Worm (Caenorhabditis elegans) whole organism, young adult: ENCODE data around the gene mex-6.

ENCODE experiments used
- B0019.2 ChIP-seq: fragments of 200-800 bp; sonication (Bioruptor generic); conservative IDR thresholded peaks from 2 replicates; pipeline ENCODE4 v1.3.6; 2022; ENCODE audit warnings: missing genetic modification reagents, missing genetic modification characterization, missing compliant biosample characterization
- B0261.1 ChIP-seq: sonication (generic microtip); optimal IDR thresholded peaks from 2 replicates; lab custom pipeline; 2016; ENCODE audit warnings: mild to moderate bottlenecking, missing genetic modification characterization, moderate library complexity, missing compliant biosample characterization
- C17E4.6 ChIP-seq: fragments of 200-800 bp; sonication (Bioruptor generic); IDR thresholded peaks from 2 replicates; pipeline ENCODE4 v1.3.6; 2022; ENCODE audit warnings: missing genetic modification reagents, missing genetic modification characterization, missing compliant biosample characterization
- F33H1.4 ChIP-seq: fragments of 200-800 bp; sonication (Bioruptor generic); IDR thresholded peaks from 2 replicates; pipeline ENCODE4 v1.3.6; 2022; ENCODE audit warnings: missing genetic modification reagents, missing genetic modification characterization, missing compliant biosample characterization
- F37B4.10 ChIP-seq: fragments of 200-800 bp; sonication (Bioruptor generic); IDR thresholded peaks from 2 replicates; pipeline ENCODE4 v1.3.6; 2022; ENCODE audit warnings: missing genetic modification characterization, missing compliant biosample characterization
- F39B2.1 ChIP-seq: fragments of 200-800 bp; sonication (Bioruptor generic); IDR thresholded peaks from 2 replicates; pipeline ENCODE4 v1.3.6; 2022; ENCODE audit warnings: missing genetic modification reagents, missing genetic modification characterization, missing compliant biosample characterization
- Y67H2A.10 ChIP-seq: fragments of 200-800 bp; sonication (Bioruptor generic); conservative IDR thresholded peaks from 2 replicates; pipeline ENCODE4 v1.3.6; 2022; ENCODE audit warnings: missing genetic modification reagents, missing genetic modification characterization, missing compliant biosample characterization
- Y79H2A.3 ChIP-seq: fragments of 200-800 bp; sonication (Bioruptor generic); conservative IDR thresholded peaks from 2 replicates; pipeline ENCODE4 v1.3.6; 2022; ENCODE audit warnings: missing genetic modification reagents, missing genetic modification characterization, missing compliant biosample characterization
- Y95B8A.8 ChIP-seq: fragments of 200-800 bp; sonication (Bioruptor generic); IDR thresholded peaks from 2 replicates; pipeline ENCODE4 v1.3.6; 2022; ENCODE audit warnings: missing genetic modification reagents, missing genetic modification characterization, missing compliant biosample characterization
- akir-1 ChIP-seq: fragments of 200-800 bp; sonication (Bioruptor generic); optimal IDR thresholded peaks from 2 replicates; lab custom pipeline; 2018; ENCODE audit warnings: mild to moderate bottlenecking, missing genetic modification characterization, moderate library complexity, missing compliant biosample characterization
- aptf-3 ChIP-seq: fragments of 200-800 bp; sonication (Bioruptor generic); IDR thresholded peaks from 2 replicates; pipeline ENCODE4 v1.3.6; 2022; ENCODE audit warnings: missing genetic modification characterization, missing compliant biosample characterization
- bed-2 ChIP-seq: fragments of 200-800 bp; sonication (Bioruptor generic); IDR thresholded peaks from 2 replicates; pipeline ENCODE4 v1.3.6; 2022; ENCODE audit warnings: missing genetic modification reagents, missing genetic modification characterization, missing compliant biosample characterization
- cebp-1 ChIP-seq, 2 experiments: fragments of 200-800 bp in 1 of 2; sonication (Bioruptor generic) in 1 of 2; sonication (generic microtip) in 1 of 2; IDR thresholded peaks in 1 of 2; optimal IDR thresholded peaks in 1 of 2; 2 replicates each; pipeline versions ENCODE4 v1.3.6 to Lab custom; 2017 to 2022; ENCODE audit warnings: missing compliant biosample characterization in 2 of 2, missing genetic modification characterization in 2 of 2, mild to moderate bottlenecking in 1 of 2, missing genetic modification reagents in 1 of 2, moderate library complexity in 1 of 2
- cebp-2 ChIP-seq: fragments of 200-800 bp; sonication (Bioruptor generic); IDR thresholded peaks from 2 replicates; pipeline ENCODE4 v1.3.6; 2022; ENCODE audit warnings: missing genetic modification characterization, missing compliant biosample characterization
- ceh-100 ChIP-seq: fragments of 200-800 bp; sonication (Bioruptor generic); IDR thresholded peaks from 2 replicates; pipeline ENCODE4 v1.3.6; 2022; ENCODE audit warnings: missing genetic modification reagents, missing genetic modification characterization, missing compliant biosample characterization
- ceh-27 ChIP-seq: fragments of 200-800 bp; sonication (Bioruptor generic); optimal IDR thresholded peaks from 2 replicates; lab custom pipeline; 2018; ENCODE audit warnings: mild to moderate bottlenecking, missing genetic modification characterization, moderate library complexity, missing compliant biosample characterization
- ceh-58 ChIP-seq: fragments of 200-800 bp; sonication (Bioruptor generic); IDR thresholded peaks from 2 replicates; pipeline ENCODE4 v1.3.6; 2022; ENCODE audit warnings: missing genetic modification characterization, missing compliant biosample characterization
- ceh-79 ChIP-seq: sonication (generic microtip); optimal IDR thresholded peaks from 2 replicates; lab custom pipeline; 2017; ENCODE audit warnings: mild to moderate bottlenecking, missing genetic modification characterization, missing compliant biosample characterization
- efl-1 ChIP-seq: fragments of 150-350 bp; optimal IDR thresholded peaks from 2 replicates; lab custom pipeline; 2014; ENCODE audit warnings: missing biosample characterization, missing genetic modification reagents, missing genetic modification characterization
- egl-18 ChIP-seq: fragments of 200-800 bp; sonication (Bioruptor generic); IDR thresholded peaks from 2 replicates; pipeline ENCODE4 v1.3.6; 2022; ENCODE audit warnings: missing genetic modification reagents, missing genetic modification characterization, missing compliant biosample characterization
- ekl-4 ChIP-seq: fragments of 200-800 bp; sonication (Bioruptor generic); IDR thresholded peaks from 2 replicates; pipeline ENCODE4 v1.3.6; 2022; ENCODE audit warnings: missing genetic modification reagents, missing genetic modification characterization, missing compliant biosample characterization
- hlh-26 ChIP-seq: fragments of 200-800 bp; sonication (Bioruptor generic); conservative IDR thresholded peaks from 2 replicates; pipeline ENCODE4 v1.3.6; 2022; ENCODE audit warnings: missing genetic modification reagents, missing genetic modification characterization, missing compliant biosample characterization
- hrde-1 ChIP-seq: sonication (generic microtip); optimal IDR thresholded peaks from 2 replicates; lab custom pipeline; 2016; ENCODE audit warnings: missing genetic modification characterization, mild to moderate bottlenecking, missing compliant biosample characterization, moderate library complexity, missing genotype, missing genetic modification reagents, borderline replicate concordance
- hsf-1 ChIP-seq: fragments of 200-800 bp; sonication (Bioruptor generic); IDR thresholded peaks from 2 replicates; pipeline ENCODE4 v1.3.6; 2022; ENCODE audit warnings: missing genetic modification reagents, missing genetic modification characterization, missing compliant biosample characterization
- lsl-1 ChIP-seq: fragments of 200-800 bp; sonication (Bioruptor generic); optimal IDR thresholded peaks from 2 replicates; lab custom pipeline; 2018; ENCODE audit warnings: mild to moderate bottlenecking, missing genetic modification characterization, moderate library complexity, missing compliant biosample characterization
- madf-6 ChIP-seq: fragments of 200-800 bp; sonication (Bioruptor generic); IDR thresholded peaks from 2 replicates; pipeline ENCODE4 v1.3.6; 2022; ENCODE audit warnings: missing genetic modification reagents, missing genetic modification characterization, missing compliant biosample characterization
- madf-8 ChIP-seq: fragments of 200-800 bp; sonication (Bioruptor generic); conservative IDR thresholded peaks from 2 replicates; pipeline ENCODE4 v1.3.6; 2022; ENCODE audit warnings: missing genetic modification reagents, missing genetic modification characterization, missing compliant biosample characterization
- mel-28 ChIP-seq: sonication (generic microtip); optimal IDR thresholded peaks from 2 replicates; lab custom pipeline; 2016; ENCODE audit warnings: borderline replicate concordance, mild to moderate bottlenecking, missing genetic modification characterization, missing compliant biosample characterization
- nfyb-1 ChIP-seq: fragments of 200-800 bp; sonication (Bioruptor generic); IDR thresholded peaks from 2 replicates; pipeline ENCODE4 v1.3.6; 2022; ENCODE audit warnings: missing genetic modification reagents, missing genetic modification characterization, missing compliant biosample characterization
- nhr-120 ChIP-seq: fragments of 200-800 bp; sonication (Bioruptor generic); IDR thresholded peaks from 2 replicates; pipeline ENCODE4 v1.3.6; 2022; ENCODE audit warnings: missing genetic modification characterization, missing compliant biosample characterization
- nhr-179 ChIP-seq: sonication (generic microtip); optimal IDR thresholded peaks from 2 replicates; lab custom pipeline; 2016; ENCODE audit warnings: mild to moderate bottlenecking, missing genetic modification characterization, missing compliant biosample characterization
- nhr-80 ChIP-seq: sonication (generic microtip); optimal IDR thresholded peaks from 2 replicates; lab custom pipeline; 2016; ENCODE audit warnings: missing genetic modification characterization, missing compliant biosample characterization
- nhr-90 ChIP-seq: sonication (generic microtip); optimal IDR thresholded peaks from 2 replicates; lab custom pipeline; 2016; ENCODE audit warnings: missing genotype, mild to moderate bottlenecking, missing genetic modification characterization, missing compliant biosample characterization
- pha-4 ChIP-seq: fragments of 150-350 bp; sonication (generic microtip); optimal IDR thresholded peaks from 2 replicates; lab custom pipeline; 2014; ENCODE audit warnings: missing biosample characterization, missing genetic modification reagents, missing genetic modification characterization
- rpc-1 ChIP-seq, 2 experiments: fragments of 150-350 bp in 1 of 2; sonication (generic microtip) in 1 of 2; optimal IDR thresholded peaks; 2 replicates each; lab custom pipeline; 2014 to 2018; ENCODE audit warnings: missing biosample characterization in 1 of 2, missing genetic modification characterization in 1 of 2, missing genetic modification reagents in 1 of 2, missing genotype in 1 of 2
- snpc-3.4 ChIP-seq: sonication (generic microtip); optimal IDR thresholded peaks from 2 replicates; lab custom pipeline; 2017; ENCODE audit warnings: missing genetic modification characterization, mild to moderate bottlenecking, missing compliant biosample characterization, antibody characterized with exemption, moderate library complexity, missing genotype, missing genetic modification reagents
- tlf-1 ChIP-seq: fragments of 200-800 bp; sonication (Bioruptor generic); optimal IDR thresholded peaks from 2 replicates; lab custom pipeline; 2018; ENCODE audit warnings: mild to moderate bottlenecking, missing genetic modification characterization, missing compliant biosample characterization
- unc-62 ChIP-seq: fragments of 150-350 bp; optimal IDR thresholded peaks from 2 replicates; lab custom pipeline; 2014; ENCODE audit warnings: missing biosample characterization, missing genetic modification reagents, missing genetic modification characterization
- zfh-2 ChIP-seq: fragments of 200-800 bp; sonication (Bioruptor generic); conservative IDR thresholded peaks from 2 replicates; pipeline ENCODE4 v1.3.6; 2022; ENCODE audit warnings: missing genetic modification reagents, missing genetic modification characterization, missing compliant biosample characterization
- zim-3 ChIP-seq: sonication (generic microtip); optimal IDR thresholded peaks from 2 replicates; lab custom pipeline; 2017; ENCODE audit warnings: mild to moderate bottlenecking, missing genetic modification characterization, moderate library complexity, missing compliant biosample characterization
- ztf-22 ChIP-seq: fragments of 200-800 bp; sonication (Bioruptor generic); optimal IDR thresholded peaks from 2 replicates; lab custom pipeline; 2018; ENCODE audit warnings: mild to moderate bottlenecking, missing genetic modification characterization, moderate library complexity, missing compliant biosample characterization
- ztf-28 ChIP-seq: fragments of 200-800 bp; sonication (Bioruptor generic); IDR thresholded peaks from 2 replicates; pipeline ENCODE4 v1.3.6; 2022; ENCODE audit warnings: missing genetic modification reagents, missing genetic modification characterization, missing compliant biosample characterization
- ztf-3 ChIP-seq: fragments of 200-800 bp; sonication (Bioruptor generic); optimal IDR thresholded peaks from 2 replicates; lab custom pipeline; 2018; ENCODE audit warnings: mild to moderate bottlenecking, missing genetic modification characterization, missing compliant biosample characterization
- ztf-6 ChIP-seq: fragments of 200-800 bp; sonication (Bioruptor generic); IDR thresholded peaks from 2 replicates; pipeline ENCODE4 v1.3.6; 2022; ENCODE audit warnings: missing genetic modification reagents, missing genetic modification characterization, missing compliant biosample characterization

The mex-6 gene

DNA sequence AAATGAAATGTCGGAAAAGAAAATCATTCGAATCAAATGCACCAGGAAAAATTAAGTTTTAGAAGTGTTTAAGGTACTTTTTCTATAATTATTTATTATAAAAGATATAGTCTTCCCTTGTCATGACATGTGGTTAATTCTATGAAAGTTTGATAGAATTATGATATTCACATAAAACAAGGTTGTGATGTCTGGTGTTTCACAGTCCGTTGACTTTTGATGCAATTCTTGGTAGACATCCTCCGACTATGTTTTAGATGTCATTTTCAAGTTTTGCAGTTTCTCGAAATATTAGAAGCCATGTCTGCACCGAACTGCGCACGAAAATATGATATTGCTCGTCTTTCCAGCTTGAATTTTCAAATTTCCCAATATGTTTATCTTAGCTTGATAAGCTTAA lies 20.4 kb downstream of the mex-6 start, which contains the start of gene sra-7:
Gene sra-7 (plus strand): TSS at position 301 of the 400 bp plus-strand sequence.
- TF ChIP-seq C17E4.6 (GFP tag; lab: Robert Waterston, UW): no peak
- TF ChIP-seq pha-4 (tag; lab: Kevin White, UChicago): no peak
- no peak for TF ChIP-seq F33H1.4 (GFP tag; lab: Robert Waterston, UW)
- TF ChIP-seq Y95B8A.8 (GFP tag; lab: Robert Waterston, UW): no peak
- TF ChIP-seq bed-2 (GFP tag; lab: Robert Waterston, UW): no peak
- TF ChIP-seq mel-28 (tag; lab: Kevin White, UChicago): no peak
- no peak for TF ChIP-seq efl-1 (GFP tag; lab: Kevin White, UChicago)
- no peak for TF ChIP-seq F39B2.1
- TF ChIP-seq ceh-58: no peak
- no peak for TF ChIP-seq ekl-4 (GFP tag; lab: Robert Waterston, UW)
- no peak for TF ChIP-seq Y79H2A.3 (GFP tag; lab: Robert Waterston, UW)
- no peak for TF ChIP-seq B0261.1
- TF ChIP-seq ztf-28 (GFP tag; lab: Robert Waterston, UW): no peak
- TF ChIP-seq nfyb-1: no peak
- TF ChIP-seq F37B4.10 (GFP tag; lab: Robert Waterston, UW): no peak
- TF ChIP-seq zim-3 (tag; lab: Kevin White, UChicago): no peak
- no peak for TF ChIP-seq nhr-90
- TF ChIP-seq hsf-1 (GFP tag; lab: Robert Waterston, UW): no peak
- TF ChIP-seq, all 124 proteins: peak for 0

DNA sequence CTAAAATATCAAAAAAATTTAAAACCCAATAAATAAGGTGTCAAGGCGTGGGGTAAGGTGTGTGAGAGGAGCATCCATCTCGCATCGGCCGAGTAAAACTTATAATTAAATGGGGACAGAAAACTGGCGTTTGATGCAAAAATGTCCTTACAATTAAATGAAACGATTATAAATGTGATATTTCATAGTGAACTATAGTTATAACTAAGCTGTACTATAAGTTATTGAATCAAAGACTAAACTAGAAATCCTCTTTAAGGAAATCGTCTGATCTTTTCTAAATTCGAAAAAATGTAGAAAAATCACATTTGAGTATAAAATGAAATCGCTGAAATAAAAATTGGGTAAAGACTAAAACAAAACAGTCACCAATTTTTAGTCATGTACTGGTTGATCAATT lies 26.7 kb downstream of the mex-6 start, which contains the start of gene sra-6:
Gene sra-6 (minus strand): TSS at position 101 of the 400 bp plus-strand sequence.
- TF ChIP-seq ceh-27 (GFP tag; lab: Kevin White, UChicago) (no peak), hlh-26 (GFP tag; lab: Robert Waterston, UW) (no peak), nhr-120 (GFP tag; lab: Robert Waterston, UW) (no peak), egl-18 (no peak), snpc-3.4 (no peak), madf-8 (GFP tag; lab: Robert Waterston, UW) (no peak), ztf-22 (GFP tag; lab: Kevin White, UChicago) (no peak), Y79H2A.3 (GFP tag; lab: Robert Waterston, UW) (no peak), zfh-2 (no peak), B0019.2 (GFP tag; lab: Robert Waterston, UW) (no peak), Y67H2A.10 (GFP tag; lab: Robert Waterston, UW) (no peak)

DNA sequence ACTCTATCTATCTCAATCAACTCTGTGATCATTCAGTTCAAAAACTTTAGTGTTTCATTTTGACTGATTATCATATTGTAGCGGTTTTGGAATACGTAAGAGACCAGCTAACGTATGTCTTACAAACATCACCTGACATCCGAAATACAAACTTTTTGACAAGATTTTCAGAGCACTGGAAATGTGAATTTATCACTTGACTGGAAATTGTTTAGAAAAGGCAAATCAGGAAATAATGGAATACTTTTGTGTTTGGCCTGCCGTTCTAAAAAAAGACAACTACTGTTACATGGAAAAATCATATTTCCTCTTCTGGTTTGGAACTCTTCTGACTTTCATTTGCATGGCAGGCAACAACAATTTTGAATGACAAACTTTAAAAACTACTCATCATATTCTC lies 27.6 kb downstream of the mex-6 start, which contains the start of gene F35H8.12:
Gene F35H8.12 (plus strand): TSS at position 301 of the 400 bp plus-strand sequence.
- TF ChIP-seq cebp-2: no peak
- no peak for TF ChIP-seq ceh-100 (GFP tag; lab: Robert Waterston, UW)
- no peak for TF ChIP-seq cebp-1 (GFP tag; IDR thresholded peaks at IDR 0.05; lab: Robert Waterston, UW)
- no peak for TF ChIP-seq cebp-1 (tag; optimal IDR thresholded peaks at IDR 0.05; lab: Kevin White, UChicago)
- no peak for TF ChIP-seq nhr-80 (tag; lab: Kevin White, UChicago)
- no peak for TF ChIP-seq lsl-1
- TF ChIP-seq madf-6 (GFP tag; lab: Robert Waterston, UW): no peak
- no peak for TF ChIP-seq aptf-3 (GFP tag; lab: Robert Waterston, UW)

- no peak for TF ChIP-seq ceh-79 (tag; lab: Kevin White, UChicago)
- TF ChIP-seq unc-62 (GFP tag; lab: Kevin White, UChicago): no peak
- TF ChIP-seq cebp-1 (GFP tag; IDR thresholded peaks at IDR 0.05; lab: Robert Waterston, UW): no peak
- no peak for TF ChIP-seq cebp-1 (tag; optimal IDR thresholded peaks at IDR 0.05; lab: Kevin White, UChicago)
- TF ChIP-seq tlf-1 (GFP tag; lab: Kevin White, UChicago): no peak
- no peak for TF ChIP-seq akir-1 (GFP tag; lab: Kevin White, UChicago)
- no peak for TF ChIP-seq nhr-179 (tag; lab: Kevin White, UChicago)
- TF ChIP-seq rpc-1 (optimal IDR thresholded peaks at IDR 0.05; lab: Kevin White, UChicago): no peak
- no peak for TF ChIP-seq rpc-1 (tag; optimal IDR thresholded peaks at IDR 0.05; lab: Kevin White, UChicago)
- TF ChIP-seq hrde-1 (tag; lab: Kevin White, UChicago): no peak
- TF ChIP-seq ztf-3 (GFP tag; lab: Kevin White, UChicago): no peak
- TF ChIP-seq snpc-3.4: no peak
- no peak for TF ChIP-seq ztf-6 (GFP tag; lab: Robert Waterston, UW)
- TF ChIP-seq, all 124 proteins: peak for 0
These were observed 29.2 kb downstream of the mex-6 start, which contains the start of gene F35H8.1 for ce11 chrII:9553179-9553578. Gene F35H8.1, minus strand, starts transcription at chrII:9553279.
